Fruit fly (Drosophila melanogaster) whole organism, adult: Measurements from ENCODE around the gene CG7857.

Experiments
- CG12768 ChIP-seq: fragments of 200-800 bp; sonication (Bioruptor generic); optimal IDR thresholded peaks from 2 replicates; lab custom pipeline; 2017; ENCODE audit warnings: missing biosample characterization, missing genetic modification characterization, mild to moderate bottlenecking, moderate library complexity, missing genetic modification reagents
- CG1620 ChIP-seq: fragments of 200-800 bp; sonication (Bioruptor generic); optimal IDR thresholded peaks from 2 replicates; lab custom pipeline; 2016; ENCODE audit warnings: missing biosample characterization, missing genetic modification characterization
- cic ChIP-seq: fragments of 200-800 bp; sonication (Bioruptor generic); optimal IDR thresholded peaks from 2 replicates; lab custom pipeline; 2017; ENCODE audit warnings: missing biosample characterization, mild to moderate bottlenecking, missing genetic modification characterization, moderate library complexity

DNA sequence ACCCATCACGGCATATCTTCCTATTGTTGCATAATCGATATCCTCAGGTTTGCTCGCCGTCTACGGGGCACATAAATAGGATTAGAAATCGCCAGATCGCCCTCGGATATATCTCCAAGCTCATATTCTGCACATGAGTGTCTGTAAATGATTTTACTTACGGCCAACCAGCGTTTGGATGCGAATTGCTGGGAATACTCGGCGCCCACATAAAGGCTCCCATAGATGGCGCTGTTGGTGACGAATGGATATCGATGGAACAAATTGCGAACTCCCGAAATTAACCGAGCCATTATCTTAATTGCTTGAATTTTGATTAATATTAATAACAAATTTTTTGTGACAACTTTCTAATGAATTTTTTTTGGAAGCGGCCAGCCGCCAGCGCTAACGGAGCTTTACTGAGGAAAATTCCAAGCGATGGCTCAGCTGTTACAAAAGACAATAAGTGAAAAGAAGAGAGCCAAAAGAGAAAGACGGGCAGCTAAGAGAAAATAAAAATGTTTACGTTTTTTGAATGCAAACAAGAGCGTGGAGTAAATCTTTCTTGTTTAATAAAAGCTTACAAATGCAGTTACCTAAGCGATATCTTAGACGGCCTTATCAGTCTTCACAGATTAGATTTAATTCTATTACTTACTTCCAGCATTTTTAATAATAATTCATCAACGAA lies 10.0 kb downstream of the CG7857 start:
- TF ChIP-seq cic (GFP tag; lab: Kevin White, UChicago) = peak; percentile 47
- TF ChIP-seq CG12768 (GFP tag; lab: Kevin White, UChicago) = no peak
- no peak for TF ChIP-seq CG1620 (GFP tag; lab: Kevin White, UChicago)
